Worm (Caenorhabditis elegans) whole organism, young adult: Measurements from ENCODE around the gene C07A9.10.

Experiments used
- B0035.1 ChIP-seq: sonication (generic microtip); optimal IDR thresholded peaks from 2 replicates; lab custom pipeline; 2016; ENCODE audit warnings: missing genetic modification characterization, mild to moderate bottlenecking, missing compliant biosample characterization, missing genotype, missing genetic modification reagents
- F49E8.2 ChIP-seq: sonication (generic microtip); optimal IDR thresholded peaks from 3 replicates; lab custom pipeline; 2017; ENCODE audit warnings: missing genetic modification characterization, mild to moderate bottlenecking, missing compliant biosample characterization, antibody characterized with exemption, moderate library complexity; ENCODE audit not compliant: insufficient read depth
- dpl-1 ChIP-seq: fragments of 150-350 bp; optimal IDR thresholded peaks from 2 replicates; lab custom pipeline; 2014; ENCODE audit warnings: missing biosample characterization, missing genetic modification reagents, missing genetic modification characterization
- gei-17 ChIP-seq: fragments of 200-800 bp; sonication (Bioruptor generic); optimal IDR thresholded peaks from 2 replicates; lab custom pipeline; 2018; ENCODE audit warnings: mild to moderate bottlenecking, missing genetic modification characterization, missing compliant biosample characterization
- let-526 ChIP-seq: fragments of 200-800 bp; sonication (Bioruptor generic); IDR thresholded peaks from 2 replicates; pipeline ENCODE4 v1.3.6; 2022; ENCODE audit warnings: missing genetic modification reagents, missing genetic modification characterization, missing compliant biosample characterization
- lir-1 ChIP-seq: fragments of 200-800 bp; sonication (Bioruptor generic); conservative IDR thresholded peaks from 2 replicates; pipeline ENCODE4 v1.3.6; 2022; ENCODE audit warnings: missing genetic modification reagents, missing genetic modification characterization, missing compliant biosample characterization
- nfya-2 ChIP-seq: fragments of 200-800 bp; sonication (Bioruptor generic); IDR thresholded peaks from 2 replicates; pipeline ENCODE4 v1.3.6; 2022; ENCODE audit warnings: missing genetic modification reagents, missing genetic modification characterization, missing compliant biosample characterization
- nfyb-1 ChIP-seq: fragments of 200-800 bp; sonication (Bioruptor generic); IDR thresholded peaks from 2 replicates; pipeline ENCODE4 v1.3.6; 2022; ENCODE audit warnings: missing genetic modification reagents, missing genetic modification characterization, missing compliant biosample characterization
- repo-1 ChIP-seq: sonication (generic microtip); optimal IDR thresholded peaks from 2 replicates; lab custom pipeline; 2017; ENCODE audit warnings: mild to moderate bottlenecking, missing genetic modification characterization, missing compliant biosample characterization
- unc-130 ChIP-seq: sonication (generic microtip); optimal IDR thresholded peaks from 2 replicates; lab custom pipeline; 2016; ENCODE audit warnings: missing genetic modification reagents, missing genetic modification characterization, missing compliant biosample characterization
- unc-62 ChIP-seq: fragments of 150-350 bp; optimal IDR thresholded peaks from 2 replicates; lab custom pipeline; 2014; ENCODE audit warnings: missing biosample characterization, missing genetic modification reagents, missing genetic modification characterization
- ztf-18 ChIP-seq: sonication (generic microtip); optimal IDR thresholded peaks from 2 replicates; lab custom pipeline; 2016; ENCODE audit warnings: missing genotype, mild to moderate bottlenecking, missing genetic modification characterization, missing compliant biosample characterization

- TF ChIP-seq let-526 (GFP tag; lab: Robert Waterston, UW) (no peak), F49E8.2 (tag; lab: Kevin White, UChicago) (no peak), lir-1 (GFP tag; lab: Robert Waterston, UW) (no peak), unc-62 (GFP tag; lab: Kevin White, UChicago) (no peak), nfya-2 (GFP tag; lab: Robert Waterston, UW) (no peak), repo-1 (tag; lab: Kevin White, UChicago) (no peak), ztf-18 (tag; lab: Kevin White, UChicago) (no peak), nfyb-1 (GFP tag; lab: Robert Waterston, UW) (no peak), unc-130 (GFP tag; lab: Kevin White, UChicago) (no peak), gei-17 (no peak), dpl-1 (GFP tag; lab: Kevin White, UChicago) (no peak), B0035.1 (tag; lab: Kevin White, UChicago) (no peak)
Measured at ce11 chrIII:9646440-9647021, 39.3 kb downstream of the C07A9.10 start.
